Worm (Caenorhabditis elegans) whole organism, young adult: ENCODE results near the gene col-91.

Experiments used
- F49E8.2 ChIP-seq: sonication (generic microtip); optimal IDR thresholded peaks from 3 replicates; lab custom pipeline; 2017; ENCODE audit warnings: missing genetic modification characterization, mild to moderate bottlenecking, missing compliant biosample characterization, antibody characterized with exemption, moderate library complexity; ENCODE audit not compliant: insufficient read depth
- ztf-22 ChIP-seq: fragments of 200-800 bp; sonication (Bioruptor generic); optimal IDR thresholded peaks from 2 replicates; lab custom pipeline; 2018; ENCODE audit warnings: mild to moderate bottlenecking, missing genetic modification characterization, moderate library complexity, missing compliant biosample characterization

ce11 chrIII:8262599-8262998 lies 865 bp downstream of the col-91 start:
- TF ChIP-seq F49E8.2 (no peak), ztf-22 (no peak)
